Fruit fly (Drosophila melanogaster): Measurements from ENCODE around the gene loco.

The loco gene

DNA sequence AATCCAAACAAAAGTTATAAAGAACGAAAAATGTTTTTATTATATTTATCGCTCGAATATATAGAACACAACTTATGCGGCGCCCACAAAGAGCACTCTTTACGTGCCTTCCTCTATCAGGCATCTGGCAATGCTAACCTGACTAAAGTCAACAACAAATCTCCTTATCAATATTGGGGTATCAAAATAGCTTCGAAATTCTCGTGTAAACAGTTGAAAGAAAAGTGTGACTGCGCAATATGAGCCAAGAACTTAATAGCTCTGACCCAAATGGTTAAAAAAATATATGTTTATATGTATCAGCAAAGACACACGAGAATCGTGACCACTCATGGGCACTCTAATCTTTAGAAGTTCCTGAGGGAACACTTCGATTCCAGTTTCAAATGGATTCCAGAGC is 8.0 kb downstream of the loco start:
- TF ChIP-seq lola (GFP tag; optimal IDR thresholded peaks at IDR 0.05) (no peak), Jra (GFP tag; optimal IDR thresholded peaks at IDR 0.05) (no peak), sage (GFP tag; optimal IDR thresholded peaks at IDR 0.05) (no peak), tai (GFP tag; optimal IDR thresholded peaks at IDR 0.05) (no peak), Hnf4 (GFP tag; optimal IDR thresholded peaks at IDR 0.05) (no peak), Vsx2 (GFP tag; optimal IDR thresholded peaks at IDR 0.05; ENCODE audit: partially characterized antibody) (no peak), Dif (GFP tag; optimal IDR thresholded peaks at IDR 0.05; ENCODE audit: partially characterized antibody) (no peak), HLH106 (tag; optimal IDR thresholded peaks at IDR 0.05) (no peak), woc (GFP tag; optimal IDR thresholded peaks at IDR 0.05) (no peak), dl (GFP tag; optimal IDR thresholded peaks at IDR 0.05; ENCODE audit: insufficient read depth in 1 of 2, partially characterized antibody in 2 of 2) (no peak), CrebA (GFP tag; optimal IDR thresholded peaks at IDR 0.05; ENCODE audit: borderline replicate concordance) (no peak), rgr (GFP tag; optimal IDR thresholded peaks at IDR 0.05) (no peak), sv (GFP tag; optimal IDR thresholded peaks at IDR 0.05) (no peak), foxo (GFP tag; optimal IDR thresholded peaks at IDR 0.05) (no peak), pan (optimal IDR thresholded peaks at IDR 0.05) (no peak), Abd-B (GFP tag; optimal IDR thresholded peaks at IDR 0.05) (no peak), CG32264 (GFP tag; optimal IDR thresholded peaks at IDR 0.05) (no peak), ey (GFP tag; optimal IDR thresholded peaks at IDR 0.05) (no peak), fru (GFP tag; optimal IDR thresholded peaks at IDR 0.05) (no peak), Hr78 (GFP tag; optimal IDR thresholded peaks at IDR 0.05) (no peak)

DNA sequence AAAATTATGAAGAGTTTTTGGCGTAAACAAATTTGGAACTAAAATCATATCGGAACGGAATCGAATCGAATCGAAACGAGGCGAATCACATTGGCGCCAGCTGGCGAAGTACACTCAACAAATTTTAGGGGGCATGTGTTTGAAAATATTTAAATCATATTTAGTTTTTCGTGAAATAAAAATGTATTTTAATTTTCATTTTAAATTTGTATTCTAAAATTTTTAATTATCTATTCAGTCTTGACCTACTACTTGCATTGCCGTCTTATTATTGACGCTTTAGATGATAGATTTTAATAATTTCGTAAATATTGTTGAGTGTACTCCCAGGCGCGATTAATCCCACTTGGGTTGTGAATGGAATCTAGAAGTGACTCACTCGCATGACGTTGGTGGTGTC is 10.0 kb downstream of the loco start:
- no peak for TF ChIP-seq Hr83 (GFP tag; optimal IDR thresholded peaks at IDR 0.05; ENCODE audit: poor library complexity, severe bottlenecking)
- no peak for TF ChIP-seq rgr (GFP tag; optimal IDR thresholded peaks at IDR 0.05)
- TF ChIP-seq Myc (optimal IDR thresholded peaks at IDR 0.05), result no peak
- no peak for TF ChIP-seq GATAd (GFP tag; optimal IDR thresholded peaks at IDR 0.05)
- TF ChIP-seq N (GFP tag; optimal IDR thresholded peaks at IDR 0.05), result no peak
- no peak for TF ChIP-seq dsf (GFP tag; optimal IDR thresholded peaks at IDR 0.05; ENCODE audit: borderline replicate concordance)
- TF ChIP-seq pan (optimal IDR thresholded peaks at IDR 0.05), result no peak
- TF ChIP-seq Dfd (GFP tag; optimal IDR thresholded peaks at IDR 0.05), result no peak
- TF ChIP-seq ey (GFP tag; optimal IDR thresholded peaks at IDR 0.05), result no peak
- TF ChIP-seq sage (GFP tag; optimal IDR thresholded peaks at IDR 0.05), result no peak
- no peak for TF ChIP-seq CG32264 (GFP tag; optimal IDR thresholded peaks at IDR 0.05)
- TF ChIP-seq br (GFP tag; optimal IDR thresholded peaks at IDR 0.05), result no peak
- no peak for TF ChIP-seq Hnf4 (GFP tag; optimal IDR thresholded peaks at IDR 0.05)
- TF ChIP-seq Hr78 (GFP tag; optimal IDR thresholded peaks at IDR 0.05), result no peak
- no peak for TF ChIP-seq Mio (GFP tag; optimal IDR thresholded peaks at IDR 0.05)
- TF ChIP-seq OdsH (GFP tag; optimal IDR thresholded peaks at IDR 0.05), result no peak
- no peak for TF ChIP-seq Rel (GFP tag; optimal IDR thresholded peaks at IDR 0.05)
- TF ChIP-seq Rel (tag; optimal IDR thresholded peaks at IDR 0.05), result no peak

- TF ChIP-seq Sp1 (GFP tag; optimal IDR thresholded peaks at IDR 0.05) (peak; percentile 68), sv (GFP tag; optimal IDR thresholded peaks at IDR 0.05) (no peak), h (GFP tag; optimal IDR thresholded peaks at IDR 0.05) (peak; percentile 12), OdsH (GFP tag; optimal IDR thresholded peaks at IDR 0.05) (peak; percentile 75), dl (GFP tag; optimal IDR thresholded peaks at IDR 0.05; ENCODE audit: insufficient read depth in 1 of 2, partially characterized antibody in 2 of 2) (no peak), GATAd (GFP tag; optimal IDR thresholded peaks at IDR 0.05) (no peak), sage (GFP tag; optimal IDR thresholded peaks at IDR 0.05) (peak; percentile 3), woc (GFP tag; optimal IDR thresholded peaks at IDR 0.05) (peak; percentile 51), br (GFP tag; optimal IDR thresholded peaks at IDR 0.05) (peak; percentile 74), brk (GFP tag; optimal IDR thresholded peaks at IDR 0.05) (no peak), CG32264 (GFP tag; optimal IDR thresholded peaks at IDR 0.05) (no peak), pan (optimal IDR thresholded peaks at IDR 0.05) (no peak), Mio (GFP tag; optimal IDR thresholded peaks at IDR 0.05) (no peak), usp (GFP tag; optimal IDR thresholded peaks at IDR 0.05) (no peak), CG9705 (GFP tag; optimal IDR thresholded peaks at IDR 0.05) (no peak), Dif (GFP tag; optimal IDR thresholded peaks at IDR 0.05; ENCODE audit: partially characterized antibody) (no peak), N (GFP tag; optimal IDR thresholded peaks at IDR 0.05) (no peak), tai (GFP tag; optimal IDR thresholded peaks at IDR 0.05) (peak; percentile 78), psq (GFP tag; optimal IDR thresholded peaks at IDR 0.05) (peak; percentile 67), jim (GFP tag; optimal IDR thresholded peaks at IDR 0.05) (no peak), Vsx2 (GFP tag; optimal IDR thresholded peaks at IDR 0.05; ENCODE audit: partially characterized antibody) (no peak), dmrt93B (GFP tag; optimal IDR thresholded peaks at IDR 0.05) (no peak), Dfd (GFP tag; optimal IDR thresholded peaks at IDR 0.05) (no peak), foxo (GFP tag; optimal IDR thresholded peaks at IDR 0.05) (peak in 1 of 2 experiments; percentile 54), Abd-B (GFP tag; optimal IDR thresholded peaks at IDR 0.05) (no peak), dsf (GFP tag; optimal IDR thresholded peaks at IDR 0.05; ENCODE audit: borderline replicate concordance) (no peak), fru (GFP tag; optimal IDR thresholded peaks at IDR 0.05) (peak; percentile 8), Hr83 (GFP tag; optimal IDR thresholded peaks at IDR 0.05; ENCODE audit: poor library complexity, severe bottlenecking) (no peak), CrebA (GFP tag; optimal IDR thresholded peaks at IDR 0.05; ENCODE audit: borderline replicate concordance) (no peak), rgr (GFP tag; optimal IDR thresholded peaks at IDR 0.05) (peak; percentile 80), ey (GFP tag; optimal IDR thresholded peaks at IDR 0.05) (peak; percentile 80), Jra (GFP tag; optimal IDR thresholded peaks at IDR 0.05) (peak; percentile 36), Rel (GFP tag; optimal IDR thresholded peaks at IDR 0.05) (no peak), Rel (tag; optimal IDR thresholded peaks at IDR 0.05) (no peak), Hnf4 (GFP tag; optimal IDR thresholded peaks at IDR 0.05) (peak; percentile 69), Myc (optimal IDR thresholded peaks at IDR 0.05) (no peak), Hr78 (GFP tag; optimal IDR thresholded peaks at IDR 0.05) (no peak), HLH106 (tag; optimal IDR thresholded peaks at IDR 0.05) (peak; percentile 45), lola (GFP tag; optimal IDR thresholded peaks at IDR 0.05) (no peak)
Observed at dm6 chr3R:22627936-22628513, 11.2 kb downstream of the loco start.

Measured in whole organism, wandering third instar larva.